Fruit fly (Drosophila melanogaster) whole organism, embryonic: ENCODE measurements around the gene AP-1sigma.

ENCODE experiments used
- CG12299 ChIP-seq: fragments of 200-800 bp; sonication (Bioruptor generic); optimal IDR thresholded peaks from 2 replicates; lab custom pipeline; 2018; ENCODE audit warnings: missing biosample characterization, mild to moderate bottlenecking, missing genetic modification characterization
- CG12391 ChIP-seq: fragments of 200-800 bp; sonication (Bioruptor generic); optimal IDR thresholded peaks from 3 replicates; lab custom pipeline; 2018; ENCODE audit warnings: missing biosample characterization, mild to moderate bottlenecking, missing genetic modification characterization, moderate library complexity
- CG12744 ChIP-seq: fragments of 200-800 bp; sonication (Bioruptor generic); optimal IDR thresholded peaks from 2 replicates; lab custom pipeline; 2016; ENCODE audit warnings: missing biosample characterization, missing genetic modification characterization
- CG13287 ChIP-seq: fragments of 200-800 bp; sonication (Bioruptor generic); IDR thresholded peaks from 2 replicates; pipeline ENCODE4 v1.3.6; 2022; ENCODE audit warnings: missing biosample characterization, missing genetic modification characterization; ENCODE audit not compliant: partially characterized antibody
- CG13775 ChIP-seq: fragments of 200-800 bp; sonication (Bioruptor generic); optimal IDR thresholded peaks from 3 replicates; lab custom pipeline; 2017; ENCODE audit warnings: missing biosample characterization, mild to moderate bottlenecking, missing genetic modification characterization
- CG16779 ChIP-seq: fragments of 200-800 bp; sonication (Bioruptor generic); IDR thresholded peaks from 2 replicates; pipeline ENCODE4 v1.3.6; 2022; ENCODE audit warnings: missing biosample characterization, missing genetic modification characterization
- CG17328 ChIP-seq: fragments of 200-800 bp; sonication (Bioruptor generic); IDR thresholded peaks from 2 replicates; pipeline ENCODE4 v1.3.6; 2022; ENCODE audit warnings: missing biosample characterization, missing genetic modification characterization
- CG18011 ChIP-seq: fragments of 200-800 bp; sonication (Bioruptor generic); optimal IDR thresholded peaks from 2 replicates; lab custom pipeline; 2017; ENCODE audit warnings: missing biosample characterization, missing genetic modification characterization, mild to moderate bottlenecking, moderate library complexity, missing genotype
- CG2116 ChIP-seq: fragments of 200-800 bp; sonication (Bioruptor generic); optimal IDR thresholded peaks from 3 replicates; lab custom pipeline; 2018; ENCODE audit warnings: missing biosample characterization, mild to moderate bottlenecking, missing genetic modification characterization
- CG2129 ChIP-seq: fragments of 200-800 bp; sonication (Bioruptor generic); IDR thresholded peaks from 2 replicates; pipeline ENCODE4 v1.3.6; 2022; ENCODE audit warnings: missing biosample characterization, missing genetic modification characterization; ENCODE audit not compliant: partially characterized antibody
- CG32532 ChIP-seq: fragments of 200-800 bp; sonication (Bioruptor generic); IDR thresholded peaks from 2 replicates; pipeline ENCODE4 v1.3.6; 2022; ENCODE audit warnings: missing biosample characterization, missing genetic modification characterization
- CG3995 ChIP-seq: fragments of 200-800 bp; sonication (Bioruptor generic); optimal IDR thresholded peaks from 3 replicates; lab custom pipeline; 2016; ENCODE audit warnings: missing biosample characterization, missing genetic modification characterization
- CG4854 ChIP-seq: fragments of 200-800 bp; sonication (Bioruptor generic); optimal IDR thresholded peaks from 2 replicates; lab custom pipeline; 2016; ENCODE audit warnings: missing biosample characterization, missing genetic modification characterization, inconsistent platforms
- CG6272 ChIP-seq: fragments of 200-800 bp; sonication (Bioruptor generic); IDR thresholded peaks from 2 replicates; pipeline ENCODE4 v1.3.6; 2022; ENCODE audit warnings: missing biosample characterization, missing genetic modification characterization
- CG7271 ChIP-seq: fragments of 200-800 bp; sonication (Bioruptor generic); optimal IDR thresholded peaks from 2 replicates; lab custom pipeline; 2018; ENCODE audit warnings: missing biosample characterization, mild to moderate bottlenecking, missing genetic modification characterization, moderate library complexity
- CG8359 ChIP-seq: fragments of 200-800 bp; sonication (Bioruptor generic); optimal IDR thresholded peaks from 2 replicates; lab custom pipeline; 2017; ENCODE audit warnings: missing biosample characterization, mild to moderate bottlenecking, missing genetic modification characterization, borderline replicate concordance
- CG8388 ChIP-seq: fragments of 200-800 bp; sonication (Bioruptor generic); optimal IDR thresholded peaks from 2 replicates; lab custom pipeline; 2019; ENCODE audit warnings: missing biosample characterization, mild to moderate bottlenecking, missing genetic modification characterization, moderate library complexity
- CG9727 ChIP-seq: fragments of 200-800 bp; sonication (Bioruptor generic); optimal IDR thresholded peaks from 3 replicates; lab custom pipeline; 2017; ENCODE audit warnings: missing biosample characterization, mild to moderate bottlenecking, missing genetic modification characterization
- CG9797 ChIP-seq: fragments of 200-800 bp; sonication (Bioruptor generic); optimal IDR thresholded peaks from 3 replicates; lab custom pipeline; 2018; ENCODE audit warnings: missing biosample characterization, mild to moderate bottlenecking, missing genetic modification characterization
- CkIIα-i1 ChIP-seq: fragments of 200-800 bp; sonication (Bioruptor generic); IDR thresholded peaks from 2 replicates; pipeline ENCODE4 v1.3.6; 2022; ENCODE audit warnings: missing biosample characterization, missing genetic modification characterization
- Dbx ChIP-seq: fragments of 200-800 bp; sonication (Bioruptor generic); IDR thresholded peaks from 3 replicates; pipeline ENCODE4 v1.3.6; 2022; ENCODE audit warnings: missing biosample characterization, missing genetic modification characterization
- Fer3 ChIP-seq: fragments of 200-800 bp; sonication (Bioruptor generic); optimal IDR thresholded peaks from 2 replicates; lab custom pipeline; 2018; ENCODE audit warnings: missing biosample characterization, mild to moderate bottlenecking, missing genetic modification characterization, moderate library complexity
- GATAe ChIP-seq: fragments of 200-800 bp; sonication (Bioruptor generic); conservative IDR thresholded peaks from 2 replicates; pipeline ENCODE4 v1.3.6; 2022; ENCODE audit warnings: missing biosample characterization, missing genetic modification characterization
- Gug ChIP-seq: fragments of 200-800 bp; sonication (Bioruptor generic); IDR thresholded peaks from 4 replicates; pipeline ENCODE4 v1.3.6; 2022; ENCODE audit warnings: missing biosample characterization, missing genetic modification characterization
- HmgZ ChIP-seq: fragments of 200-800 bp; sonication (Bioruptor generic); optimal IDR thresholded peaks from 2 replicates; lab custom pipeline; 2018; ENCODE audit warnings: missing biosample characterization, mild to moderate bottlenecking, missing genetic modification characterization
- Mes4 ChIP-seq: fragments of 200-800 bp; sonication (Bioruptor generic); optimal IDR thresholded peaks from 2 replicates; lab custom pipeline; 2016; ENCODE audit warnings: missing biosample characterization, missing genetic modification characterization
- Stat92E ChIP-seq, 3 experiments: fragments of >200 bp in 2 of 3; fragments of 200-800 bp in 1 of 3; sonication (Bioruptor generic) in 1 of 3; optimal IDR thresholded peaks; 2 replicates each; lab custom pipeline; 2017 to 2019; ENCODE audit warnings: missing biosample characterization in 3 of 3, missing genetic modification characterization in 3 of 3, mild to moderate bottlenecking in 1 of 3, moderate library complexity in 1 of 3
- amos ChIP-seq: fragments of 200-800 bp; sonication (Bioruptor generic); IDR thresholded peaks from 2 replicates; pipeline ENCODE4 v1.3.6; 2022; ENCODE audit warnings: missing biosample characterization, missing genetic modification characterization; ENCODE audit not compliant: partially characterized antibody
- ato ChIP-seq: fragments of 200-800 bp; sonication (Bioruptor generic); IDR thresholded peaks from 2 replicates; pipeline ENCODE4 v1.3.6; 2022; ENCODE audit warnings: missing biosample characterization, missing genetic modification characterization; ENCODE audit not compliant: partially characterized antibody
- btn ChIP-seq: fragments of 200-800 bp; sonication (Bioruptor generic); optimal IDR thresholded peaks from 2 replicates; lab custom pipeline; 2016; ENCODE audit warnings: missing biosample characterization, missing genetic modification characterization
- crp ChIP-seq, 2 experiments: fragments of 200-800 bp; sonication (Bioruptor generic); optimal IDR thresholded peaks; 2 replicates in 1 of 2; 3 replicates in 1 of 2; lab custom pipeline; 2017; ENCODE audit warnings: missing biosample characterization in 2 of 2, missing genetic modification characterization in 2 of 2, mild to moderate bottlenecking in 1 of 2, moderate library complexity in 1 of 2
- dati ChIP-seq: fragments of 200-800 bp; sonication (Bioruptor generic); IDR thresholded peaks from 2 replicates; pipeline ENCODE4 v1.3.6; 2022; ENCODE audit warnings: missing biosample characterization, missing genetic modification characterization
- ewg ChIP-seq: fragments of 200-800 bp; sonication (Bioruptor generic); optimal IDR thresholded peaks from 3 replicates; lab custom pipeline; 2017; ENCODE audit warnings: mild to moderate bottlenecking, missing biosample characterization, missing genetic modification reagents, missing genetic modification characterization
- gce ChIP-seq: fragments of 200-800 bp; sonication (Bioruptor generic); IDR thresholded peaks from 3 replicates; pipeline ENCODE4 v1.3.6; 2022; ENCODE audit warnings: missing biosample characterization, missing genetic modification characterization
- hb ChIP-seq: fragments of 200-800 bp; sonication (Bioruptor generic); IDR thresholded peaks from 3 replicates; pipeline ENCODE4 v1.3.6; 2022; ENCODE audit warnings: missing biosample characterization, missing genetic modification characterization; ENCODE audit not compliant: partially characterized antibody
- lilli ChIP-seq: fragments of 200-800 bp; sonication (Bioruptor generic); optimal IDR thresholded peaks from 3 replicates; lab custom pipeline; 2016; ENCODE audit warnings: missing biosample characterization, missing genetic modification characterization
- lov ChIP-seq, 2 experiments: fragments of 200-800 bp in 1 of 2; fragments of >200 bp in 1 of 2; sonication (Bioruptor generic) in 1 of 2; IDR thresholded peaks in 1 of 2; optimal IDR thresholded peaks in 1 of 2; 2 replicates in 1 of 2; 3 replicates in 1 of 2; pipeline versions ENCODE4 v1.3.6 to Lab custom; 2017 to 2022; ENCODE audit warnings: missing biosample characterization in 1 of 2, missing genetic modification characterization in 1 of 2
- pita ChIP-seq: fragments of 200-800 bp; sonication (Bioruptor generic); optimal IDR thresholded peaks from 2 replicates; lab custom pipeline; 2017; ENCODE audit warnings: missing biosample characterization, mild to moderate bottlenecking, missing genetic modification characterization
- sc ChIP-seq, 3 experiments: fragments of >200 bp in 2 of 3; fragments of 200-800 bp in 1 of 3; sonication (Bioruptor generic) in 1 of 3; optimal IDR thresholded peaks; 2 replicates in 2 of 3; 3 replicates in 1 of 3; lab custom pipeline; 2017; ENCODE audit warnings: mild to moderate bottlenecking in 1 of 3, missing biosample characterization in 1 of 3, missing genetic modification characterization in 1 of 3, missing genetic modification reagents in 1 of 3
- scrt ChIP-seq: fragments of 200-800 bp; sonication (Bioruptor generic); optimal IDR thresholded peaks from 2 replicates; lab custom pipeline; 2018; ENCODE audit warnings: missing biosample characterization, mild to moderate bottlenecking, missing genetic modification characterization, moderate library complexity
- sna ChIP-seq: fragments of 200-800 bp; sonication (Bioruptor generic); IDR thresholded peaks from 2 replicates; pipeline ENCODE4 v1.3.6; 2022; ENCODE audit warnings: missing biosample characterization, missing genetic modification characterization; ENCODE audit not compliant: partially characterized antibody
- sug ChIP-seq: fragments of 200-800 bp; optimal IDR thresholded peaks from 2 replicates; lab custom pipeline; 2019; ENCODE audit warnings: missing biosample characterization, mild to moderate bottlenecking, missing genetic modification characterization, moderate library complexity
- trh ChIP-seq: fragments of 200-800 bp; sonication (Bioruptor generic); optimal IDR thresholded peaks from 2 replicates; lab custom pipeline; 2016; ENCODE audit warnings: missing biosample characterization, missing genetic modification characterization
- tup ChIP-seq: fragments of 200-800 bp; sonication (Bioruptor generic); optimal IDR thresholded peaks from 2 replicates; lab custom pipeline; 2016; ENCODE audit warnings: missing biosample characterization, mild to moderate bottlenecking, missing genetic modification characterization, moderate library complexity
- unc-4 ChIP-seq: fragments of 200-800 bp; sonication (Bioruptor generic); IDR thresholded peaks from 2 replicates; pipeline ENCODE4 v1.3.6; 2022; ENCODE audit warnings: missing biosample characterization, missing genetic modification characterization; ENCODE audit not compliant: partially characterized antibody
- wek ChIP-seq: fragments of 200-800 bp; sonication (Bioruptor generic); optimal IDR thresholded peaks from 3 replicates; lab custom pipeline; 2018; ENCODE audit warnings: missing biosample characterization, mild to moderate bottlenecking, missing genetic modification characterization, moderate library complexity
- zf30C ChIP-seq: fragments of 200-800 bp; sonication (Bioruptor generic); optimal IDR thresholded peaks from 3 replicates; lab custom pipeline; 2018; ENCODE audit warnings: missing biosample characterization, mild to moderate bottlenecking, missing genetic modification characterization

Gene AP-1sigma

DNA sequence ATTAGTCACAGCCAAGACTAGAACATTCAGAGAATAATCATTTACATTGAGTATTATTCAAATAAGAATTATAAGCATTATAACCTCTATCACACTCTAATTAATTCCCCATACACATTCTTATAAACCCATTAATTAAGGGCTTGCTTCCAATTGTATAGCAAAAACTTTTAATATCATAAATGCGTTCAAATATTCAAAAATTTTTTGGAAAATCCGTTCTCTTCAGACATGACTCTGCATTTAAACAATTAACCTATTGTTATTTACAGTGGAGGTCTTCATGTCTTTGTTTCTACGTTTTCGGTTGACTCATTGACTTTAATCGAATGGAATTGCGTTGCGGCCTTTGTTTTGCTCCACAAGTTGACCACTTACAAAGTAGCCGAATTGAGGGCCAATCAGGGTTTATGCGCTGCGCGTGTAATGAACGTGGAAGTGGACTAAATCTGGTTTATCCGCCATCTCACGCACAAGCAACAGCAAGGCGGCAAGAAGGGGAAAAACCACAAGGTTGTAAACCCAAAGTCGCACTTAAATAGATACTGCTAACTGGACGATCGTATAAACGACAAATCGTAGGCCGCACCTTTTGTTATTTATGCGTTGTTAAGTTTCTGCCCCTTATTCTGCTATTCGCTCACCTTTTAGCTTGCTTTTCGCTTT lies 37.4 kb upstream of the AP-1sigma start (continued):
- TF ChIP-seq GATAe (no peak), CG12744 (GFP tag; lab: Kevin White, UChicago) (peak; percentile 31), Gug (GFP tag; lab: Robert Waterston, UW) (peak; percentile 42; the same call in 1 of the 4 replicates), CG17328 (GFP tag; lab: Robert Waterston, UW) (peak; percentile 48; the same call in 1 of the 2 replicates), CG9727 (GFP tag; lab: Kevin White, UChicago) (peak; percentile 24), CG12391 (tag; lab: Kevin White, UChicago) (peak; percentile 3), lilli (GFP tag; lab: Kevin White, UChicago) (peak; percentile 44), CG2129 (no peak), CG6272 (GFP tag; lab: Robert Waterston, UW) (peak; percentile 56), CG13287 (GFP tag; lab: Robert Waterston, UW) (no peak), Fer3 (peak; percentile 69), zf30C (GFP tag; lab: Kevin White, UChicago) (no peak), sc (optimal IDR thresholded peaks at IDR 0.05; lab: Kevin White, UChicago) (no peak), sc (GFP tag; optimal IDR thresholded peaks at IDR 0.05; lab: Kevin White, UChicago) (no peak), ewg (GFP tag; lab: Kevin White, UChicago) (no peak), CG18011 (GFP tag; lab: Kevin White, UChicago) (peak; percentile 17), scrt (GFP tag; lab: Kevin White, UChicago) (peak; percentile 43), crp (GFP tag; optimal IDR thresholded peaks at IDR 0.05; lab: Kevin White, UChicago) (no peak), hb (no peak), unc-4 (GFP tag; lab: Robert Waterston, UW) (no peak), CG8359 (GFP tag; lab: Kevin White, UChicago) (no peak), dati (GFP tag; lab: Robert Waterston, UW) (no peak), wek (GFP tag; lab: Kevin White, UChicago) (no peak), btn (no peak), ato (no peak), tup (GFP tag; lab: Kevin White, UChicago) (no peak), CG4854 (no peak), sna (GFP tag; lab: Robert Waterston, UW) (no peak), CkIIα-i1 (GFP tag; lab: Robert Waterston, UW) (no peak), amos (GFP tag; lab: Robert Waterston, UW) (no peak), CG32532 (GFP tag; lab: Robert Waterston, UW) (peak; percentile 83), CG2116 (GFP tag; lab: Kevin White, UChicago) (no peak), CG16779 (GFP tag; lab: Robert Waterston, UW) (peak; percentile 75), CG8388 (GFP tag; lab: Kevin White, UChicago) (no peak), pita (GFP tag; lab: Kevin White, UChicago) (no peak), CG9797 (no peak), lov (optimal IDR thresholded peaks at IDR 0.05; lab: Kevin White, UChicago) (no peak), lov (GFP tag; IDR thresholded peaks at IDR 0.05; lab: Robert Waterston, UW) (no peak), CG13775 (GFP tag; lab: Kevin White, UChicago) (no peak), CG12299 (tag; lab: Kevin White, UChicago) (peak; percentile 71), trh (GFP tag; lab: Kevin White, UChicago) (no peak), CG3995 (GFP tag; lab: Kevin White, UChicago) (no peak), Mes4 (GFP tag; lab: Kevin White, UChicago) (peak; percentile 9), CG7271 (tag; lab: Kevin White, UChicago) (no peak), sug (tag; lab: Kevin White, UChicago) (peak; percentile 70), Dbx (GFP tag; lab: Robert Waterston, UW) (peak; percentile 78; the same call in 2 of the 3 replicates), gce (GFP tag; lab: Robert Waterston, UW) (no peak), HmgZ (tag; lab: Kevin White, UChicago) (peak; percentile 81), Stat92E (GFP tag; optimal IDR thresholded peaks at IDR 0.05; lab: Kevin White, UChicago) (no peak)
